Fruit fly (Drosophila melanogaster): ENCODE data around the gene par-6.

par-6 gene

DNA sequence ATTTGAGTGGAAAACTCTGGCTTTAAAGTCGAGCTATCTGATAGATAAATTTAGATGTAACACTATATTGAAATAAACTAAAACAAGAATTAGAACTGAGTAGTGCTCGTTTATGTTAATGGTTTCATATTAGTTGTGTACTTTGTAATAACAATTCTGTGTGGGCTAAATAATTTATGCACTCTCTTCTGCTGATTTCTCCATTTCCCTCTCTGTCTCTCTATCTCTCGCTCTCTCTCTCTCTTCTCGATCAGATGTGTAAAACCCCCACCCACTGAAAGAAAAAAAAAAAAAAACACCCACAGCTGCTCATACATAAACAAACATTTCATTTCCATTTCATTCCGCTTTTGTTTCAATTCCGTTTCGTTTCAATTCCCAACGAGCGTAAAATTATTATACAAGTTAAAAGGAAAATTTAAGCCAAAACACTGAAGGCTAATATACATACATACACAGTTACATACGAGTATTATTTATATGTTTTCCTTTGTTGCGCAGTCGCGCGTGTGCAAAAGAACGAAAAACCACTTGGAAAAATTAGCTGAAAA, 30.6 kb downstream of the par-6 start:
- no peak for TF ChIP-seq usp (GFP tag; optimal IDR thresholded peaks at IDR 0.05)
- TF ChIP-seq psq (optimal IDR thresholded peaks at IDR 0.05), result no peak
- TF ChIP-seq EcR (GFP tag; optimal IDR thresholded peaks at IDR 0.05), result no peak
- TF ChIP-seq Dll (optimal IDR thresholded peaks at IDR 0.05), result no peak
- no peak for TF ChIP-seq pan (optimal IDR thresholded peaks at IDR 0.05)
- TF ChIP-seq CG8478 (optimal IDR thresholded peaks at IDR 0.05), result no peak

DNA sequence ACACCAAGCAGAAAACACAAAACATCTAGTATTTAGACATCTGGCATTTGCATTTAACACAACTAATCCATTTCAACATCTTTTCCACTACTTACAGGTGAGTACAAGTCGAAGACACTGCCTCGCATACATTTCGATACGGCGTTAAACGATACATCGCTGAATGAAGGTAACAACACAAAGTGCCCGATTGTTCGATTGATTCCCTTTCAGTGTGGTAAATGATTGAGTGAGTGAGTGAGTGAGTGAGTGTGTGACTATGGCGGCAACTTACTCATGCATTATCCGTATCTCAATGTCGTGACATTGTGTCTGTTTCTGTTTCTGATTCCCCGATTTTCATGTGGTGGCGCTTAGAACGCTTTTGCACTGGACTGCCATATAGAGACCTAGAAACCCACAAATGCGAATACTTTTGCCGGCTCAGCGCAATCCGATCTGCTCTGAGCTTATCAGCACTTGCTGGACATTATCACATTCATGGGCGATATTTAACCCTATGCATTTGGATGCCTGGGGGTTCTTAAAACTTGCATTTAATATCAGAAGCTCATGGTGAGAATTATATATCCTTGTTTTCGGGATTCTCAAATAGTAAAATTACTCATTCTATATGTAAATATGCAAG, 33.1 kb downstream of the par-6 start:
- no peak for TF ChIP-seq EcR (GFP tag; optimal IDR thresholded peaks at IDR 0.05)
- TF ChIP-seq usp (GFP tag; optimal IDR thresholded peaks at IDR 0.05), result no peak
- no peak for TF ChIP-seq pan (optimal IDR thresholded peaks at IDR 0.05)
- no peak for TF ChIP-seq psq (optimal IDR thresholded peaks at IDR 0.05)
- TF ChIP-seq Dll (optimal IDR thresholded peaks at IDR 0.05), result no peak
- TF ChIP-seq CG8478 (optimal IDR thresholded peaks at IDR 0.05), result no peak

DNA sequence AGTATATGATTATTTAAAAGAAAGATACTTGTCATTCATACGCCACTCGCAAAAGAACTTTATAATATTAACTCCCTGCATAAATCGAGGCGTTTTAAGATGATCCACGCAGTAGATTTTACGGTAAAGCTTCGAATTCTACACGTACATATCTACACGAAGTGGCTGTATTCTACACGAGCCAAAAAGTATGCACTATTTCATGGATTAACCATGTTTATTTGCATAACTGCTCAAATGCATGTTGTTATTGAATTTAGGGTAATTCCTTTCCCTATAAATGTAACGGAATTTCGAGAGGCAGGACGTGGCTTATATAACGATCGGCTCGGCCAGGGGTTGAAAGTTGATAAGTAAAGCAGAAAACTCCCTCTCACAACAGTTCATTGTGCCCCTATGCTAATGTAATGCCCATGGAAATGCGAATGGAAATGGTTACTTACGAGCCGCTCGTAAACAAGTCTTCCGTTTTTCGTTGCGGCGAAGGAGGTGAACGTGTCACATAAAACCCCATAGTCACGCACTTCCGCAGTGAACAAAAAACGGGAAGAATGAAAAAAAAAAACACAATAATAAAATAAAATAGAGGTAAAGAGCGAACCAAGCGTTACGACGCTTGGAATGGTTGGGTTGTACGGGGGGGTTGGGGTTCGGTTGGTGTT, 34.0 kb downstream of the par-6 start:
- TF ChIP-seq usp (GFP tag; optimal IDR thresholded peaks at IDR 0.05), result no peak
- no peak for TF ChIP-seq EcR (GFP tag; optimal IDR thresholded peaks at IDR 0.05)
- no peak for TF ChIP-seq Dll (optimal IDR thresholded peaks at IDR 0.05)
- no peak for TF ChIP-seq pan (optimal IDR thresholded peaks at IDR 0.05)
- no peak for TF ChIP-seq CG8478 (optimal IDR thresholded peaks at IDR 0.05)
- TF ChIP-seq psq (optimal IDR thresholded peaks at IDR 0.05), result no peak

DNA sequence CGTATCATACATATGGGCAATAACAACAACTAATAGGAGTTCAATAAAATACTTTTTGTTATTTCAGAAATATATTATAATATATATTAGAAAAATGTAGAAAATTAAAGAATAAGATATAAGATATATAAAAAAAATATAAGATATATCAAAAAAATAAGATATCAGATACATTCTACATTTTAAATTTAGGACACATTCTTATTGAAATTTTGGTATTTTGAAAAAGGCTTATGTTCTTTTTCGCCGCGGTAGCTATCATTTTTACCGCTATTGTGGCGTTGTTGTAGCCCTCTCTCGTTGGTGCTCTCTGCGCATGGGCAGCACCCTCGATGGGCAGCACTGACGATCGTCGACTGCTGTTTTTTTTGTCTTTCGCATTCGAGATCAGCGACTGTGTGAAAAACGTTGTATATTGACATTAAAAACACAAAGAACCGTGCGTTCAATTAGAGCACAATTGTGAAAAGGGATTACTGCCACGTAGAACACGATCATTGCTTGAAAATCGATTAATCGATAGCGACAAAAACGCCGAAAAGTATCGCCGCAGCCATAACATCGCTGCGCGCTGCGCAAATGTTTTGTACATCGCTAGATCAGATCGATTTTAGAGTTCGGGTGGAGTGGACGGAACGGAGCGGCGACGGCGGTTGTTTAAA, 34.8 kb downstream of the par-6 start:
- TF ChIP-seq Dll (optimal IDR thresholded peaks at IDR 0.05) (no peak), CG8478 (optimal IDR thresholded peaks at IDR 0.05) (no peak), usp (GFP tag; optimal IDR thresholded peaks at IDR 0.05) (no peak), EcR (GFP tag; optimal IDR thresholded peaks at IDR 0.05) (no peak), psq (optimal IDR thresholded peaks at IDR 0.05) (no peak), pan (optimal IDR thresholded peaks at IDR 0.05) (no peak)

DNA sequence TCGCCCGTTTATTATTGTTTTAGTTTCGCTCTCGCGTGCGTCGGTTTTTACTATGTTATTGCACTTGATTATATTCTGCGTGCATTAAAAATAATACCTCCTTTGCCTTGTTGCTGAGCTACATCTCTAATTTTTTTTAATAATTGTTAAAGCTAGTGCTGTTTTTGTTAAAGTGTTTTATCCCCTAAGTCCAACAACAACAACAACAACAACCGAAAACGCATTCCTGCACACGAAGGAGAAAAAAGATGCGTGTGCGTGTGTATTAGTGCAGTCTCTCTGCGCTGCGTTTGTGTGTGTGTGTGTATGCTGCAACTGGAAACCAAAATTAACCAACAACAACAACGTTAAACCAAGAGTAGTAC, 35.3 kb downstream of the par-6 start:
- TF ChIP-seq psq (optimal IDR thresholded peaks at IDR 0.05) (no peak), EcR (GFP tag; optimal IDR thresholded peaks at IDR 0.05) (no peak), pan (optimal IDR thresholded peaks at IDR 0.05) (no peak), CG8478 (optimal IDR thresholded peaks at IDR 0.05) (no peak), Dll (optimal IDR thresholded peaks at IDR 0.05) (no peak), usp (GFP tag; optimal IDR thresholded peaks at IDR 0.05) (no peak)

DNA sequence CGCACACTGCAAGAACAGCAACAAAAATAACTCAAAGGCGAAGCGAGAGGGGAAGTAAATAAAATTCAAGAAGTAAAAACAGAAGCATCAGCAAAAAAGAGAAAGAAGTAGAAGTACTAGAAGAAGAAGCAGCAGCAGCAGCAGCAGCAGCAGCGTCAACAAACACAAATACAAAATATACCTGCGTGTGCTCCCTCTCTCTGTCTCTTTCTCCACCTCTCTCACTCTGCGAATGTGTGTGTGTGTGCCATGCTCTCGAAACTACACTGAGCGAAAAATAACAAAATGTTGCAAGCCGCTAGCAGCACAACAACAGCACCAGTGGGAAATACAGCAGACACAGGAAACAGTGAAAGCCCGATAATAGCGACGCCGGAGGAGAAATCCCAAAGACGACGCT, 35.8 kb downstream of the par-6 start:
- TF ChIP-seq Dll (optimal IDR thresholded peaks at IDR 0.05) (no peak), usp (GFP tag; optimal IDR thresholded peaks at IDR 0.05) (no peak), pan (optimal IDR thresholded peaks at IDR 0.05) (no peak), EcR (GFP tag; optimal IDR thresholded peaks at IDR 0.05) (no peak)

DNA sequence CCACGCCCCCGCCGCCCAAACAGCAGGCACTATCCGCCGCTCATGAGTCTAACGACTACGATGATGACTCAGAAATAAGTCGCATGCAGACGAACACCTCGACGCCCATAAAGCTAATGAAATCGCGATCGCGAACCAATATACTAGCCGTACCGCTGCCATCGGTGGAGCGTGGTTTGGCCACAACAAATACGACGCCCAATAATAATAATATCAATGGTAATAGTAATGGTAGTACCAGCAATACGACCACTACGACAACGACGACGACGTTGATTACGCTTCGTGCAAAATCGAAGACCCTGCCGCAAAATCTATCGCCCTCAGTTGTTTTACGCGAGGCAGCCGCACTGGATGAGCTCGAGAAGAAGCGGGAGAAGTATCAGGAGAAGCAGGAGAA, 36.8 kb downstream of the par-6 start:
- TF ChIP-seq pan (optimal IDR thresholded peaks at IDR 0.05), result no peak

DNA sequence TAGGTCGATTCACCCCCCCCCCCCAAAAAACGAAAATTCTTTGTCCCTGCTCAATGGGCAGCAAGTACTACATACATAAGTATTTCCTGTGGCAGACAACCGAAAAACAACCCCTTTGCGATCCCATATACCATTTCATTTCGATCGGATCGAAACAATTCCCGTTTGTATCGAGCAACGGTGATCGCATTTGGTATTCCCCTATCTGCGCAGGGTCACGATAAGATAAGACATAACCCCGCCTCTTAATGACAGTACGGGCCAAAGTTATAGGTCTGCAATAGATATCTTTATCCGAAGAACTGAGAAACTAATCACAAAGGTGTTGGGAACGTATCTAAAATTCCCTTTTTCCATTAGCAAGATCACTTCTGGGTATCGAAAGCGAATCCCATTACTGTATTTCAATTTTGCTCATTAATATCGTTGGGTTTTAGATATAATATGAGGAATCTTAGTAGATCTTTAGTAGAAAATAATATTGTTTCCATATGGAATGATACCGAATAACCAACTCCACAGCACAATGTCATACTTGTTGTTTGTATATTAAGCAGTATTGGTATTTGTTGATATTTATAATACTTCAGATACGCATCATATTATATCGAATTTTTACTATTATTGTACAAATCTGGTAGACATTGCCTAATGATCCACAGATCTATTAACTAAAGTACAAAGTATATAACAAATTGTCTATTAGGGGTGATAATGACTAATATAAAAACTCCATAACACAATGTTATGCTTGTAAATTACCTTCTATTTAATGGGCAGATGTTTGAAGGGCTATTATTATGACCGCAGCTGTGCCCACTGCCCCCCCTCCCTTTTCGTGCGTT, 38.1 kb downstream of the par-6 start:
- no peak for TF ChIP-seq CG8478 (optimal IDR thresholded peaks at IDR 0.05)
- no peak for TF ChIP-seq psq (optimal IDR thresholded peaks at IDR 0.05)
- TF ChIP-seq EcR (GFP tag; optimal IDR thresholded peaks at IDR 0.05), result no peak
- no peak for TF ChIP-seq pan (optimal IDR thresholded peaks at IDR 0.05)

DNA sequence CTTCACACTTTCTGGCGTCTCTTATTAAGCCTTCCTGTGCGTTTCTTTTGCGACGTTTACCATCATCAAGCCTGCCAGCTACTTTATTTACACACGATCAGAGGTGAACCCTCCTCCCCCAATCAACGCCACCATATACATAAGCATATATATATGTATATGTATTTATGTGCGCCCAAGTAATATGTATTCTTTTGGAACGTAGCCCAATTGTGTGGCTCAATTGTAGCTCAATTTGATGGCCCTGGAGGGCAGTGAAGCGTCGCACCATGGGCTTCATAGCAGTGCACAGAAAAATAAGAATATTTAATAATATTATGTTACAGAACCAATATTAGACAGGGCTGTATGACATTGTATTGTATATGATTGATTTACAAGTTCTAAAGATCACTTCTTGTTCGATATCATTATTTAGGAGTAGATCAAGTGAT, 38.7 kb downstream of the par-6 start:
- TF ChIP-seq CG8478 (optimal IDR thresholded peaks at IDR 0.05), result no peak
- no peak for TF ChIP-seq EcR (GFP tag; optimal IDR thresholded peaks at IDR 0.05)
- no peak for TF ChIP-seq pan (optimal IDR thresholded peaks at IDR 0.05)
- TF ChIP-seq psq (optimal IDR thresholded peaks at IDR 0.05), result no peak
- TF ChIP-seq Dll (optimal IDR thresholded peaks at IDR 0.05), result no peak
- no peak for TF ChIP-seq usp (GFP tag; optimal IDR thresholded peaks at IDR 0.05)

DNA sequence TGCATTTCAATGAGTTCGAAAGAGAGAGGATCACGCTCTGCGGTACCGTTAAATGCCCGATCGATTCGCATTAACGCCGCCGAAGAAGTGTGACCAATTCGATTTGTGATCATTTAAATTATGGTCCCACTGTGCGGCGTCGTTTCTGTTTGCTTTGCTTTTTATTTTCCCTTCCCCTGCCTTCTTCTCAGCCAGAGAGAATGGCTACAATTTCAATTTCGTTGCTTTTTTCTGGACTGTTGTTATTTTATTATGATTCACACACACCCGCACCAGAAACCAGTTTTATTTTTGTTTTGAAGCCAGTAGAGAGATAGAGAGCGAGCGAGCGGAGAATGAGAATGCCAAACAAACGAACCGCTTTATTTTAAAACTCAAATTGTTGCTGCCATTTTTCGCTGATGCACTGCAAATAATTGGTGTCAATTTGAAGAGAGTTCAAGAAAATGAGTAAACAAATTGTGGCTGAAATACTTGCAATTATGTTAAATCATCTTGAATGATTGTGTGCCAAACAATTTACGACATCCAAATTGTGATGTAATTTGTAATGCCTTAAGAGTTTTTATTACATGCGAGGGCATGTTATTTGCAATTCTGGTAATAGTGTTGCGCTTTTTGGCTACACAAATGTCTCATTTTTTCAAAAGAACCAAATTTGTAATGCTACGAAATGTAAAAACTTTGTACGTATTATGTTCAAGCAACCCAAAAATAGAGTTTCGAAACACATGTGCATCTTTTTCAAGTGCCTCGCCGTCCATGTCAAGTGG, 39.6 kb downstream of the par-6 start:
- TF ChIP-seq EcR (GFP tag; optimal IDR thresholded peaks at IDR 0.05) (no peak), usp (GFP tag; optimal IDR thresholded peaks at IDR 0.05) (no peak), CG8478 (optimal IDR thresholded peaks at IDR 0.05) (no peak), Dll (optimal IDR thresholded peaks at IDR 0.05) (no peak), pan (optimal IDR thresholded peaks at IDR 0.05) (no peak)

DNA sequence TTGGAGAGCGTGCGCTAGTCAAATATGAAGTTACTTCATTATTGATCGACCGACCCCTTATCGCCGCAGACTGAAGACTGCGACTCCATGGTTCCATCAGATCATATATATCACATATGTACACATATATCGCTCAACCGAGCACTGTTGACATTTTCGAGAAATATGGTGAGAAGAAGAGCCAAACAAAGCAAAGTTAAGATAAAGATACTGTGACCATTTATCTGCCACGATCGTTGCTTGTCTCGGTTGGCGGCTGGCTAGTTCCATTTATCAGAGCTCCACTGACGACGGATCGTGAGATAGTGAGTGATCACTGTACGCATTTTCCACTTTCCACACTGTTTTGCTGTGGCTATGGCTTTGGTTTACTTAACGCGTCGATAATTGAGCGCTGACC, 40.4 kb downstream of the par-6 start:
- TF ChIP-seq CG8478 (optimal IDR thresholded peaks at IDR 0.05) (no peak), psq (optimal IDR thresholded peaks at IDR 0.05) (no peak), Dll (optimal IDR thresholded peaks at IDR 0.05) (no peak), pan (optimal IDR thresholded peaks at IDR 0.05) (no peak)

All from whole organism.